Fruit fly (Drosophila melanogaster): Measurements from ENCODE around the gene CG5664.

The CG5664 gene

dm6 chr3L:21464240-21464639, 23.1 kb upstream of the CG5664 start (continued):
- TF ChIP-seq HLH54F (GFP tag; optimal IDR thresholded peaks at IDR 0.05) (no peak), CG4617 (GFP tag; optimal IDR thresholded peaks at IDR 0.05; ENCODE audit: borderline replicate concordance) (no peak), CG34422 (GFP tag; IDR thresholded peaks at IDR 0.05) (no peak), cato (GFP tag; optimal IDR thresholded peaks at IDR 0.05; ENCODE audit: borderline replicate concordance) (no peak), MBD-R2 (GFP tag; IDR thresholded peaks at IDR 0.05) (no peak), Poxn (GFP tag; IDR thresholded peaks at IDR 0.05) (no peak), toy (GFP tag; IDR thresholded peaks at IDR 0.05) (no peak), trem (tag; optimal IDR thresholded peaks at IDR 0.05) (peak; percentile 92), maf-S (GFP tag; optimal IDR thresholded peaks at IDR 0.05) (no peak), CHES-1-like (GFP tag; optimal IDR thresholded peaks at IDR 0.05) (peak; percentile 42), pb (GFP tag; optimal IDR thresholded peaks at IDR 0.05) (no peak), CG7839 (tag; optimal IDR thresholded peaks at IDR 0.05) (peak; percentile 73), Med (GFP tag) (peak; percentile 93), Dref (GFP tag; IDR thresholded peaks at IDR 0.05) (0 out of 2 replicates have a peak, but pooled peaks have one; percentile 7), CG4820 (GFP tag; optimal IDR thresholded peaks at IDR 0.05) (peak; percentile 59), chn (GFP tag; optimal IDR thresholded peaks at IDR 0.05) (peak; percentile 15), NC2α (GFP tag; optimal IDR thresholded peaks at IDR 0.05) (peak; percentile 73), Gug (GFP tag; IDR thresholded peaks at IDR 0.05) (no peak), gsb (GFP tag; IDR thresholded peaks at IDR 0.05) (no peak), CG33213 (GFP tag; optimal IDR thresholded peaks at IDR 0.05) (peak; percentile 55), onecut (GFP tag; IDR thresholded peaks at IDR 0.05) (peak; percentile 73), CG34376 (GFP tag; optimal IDR thresholded peaks at IDR 0.05) (no peak), Dbx (GFP tag; IDR thresholded peaks at IDR 0.05) (no peak), CG3995 (GFP tag; optimal IDR thresholded peaks at IDR 0.05) (no peak), gcm2 (GFP tag; optimal IDR thresholded peaks at IDR 0.05) (no peak), CG9437 (GFP tag; optimal IDR thresholded peaks at IDR 0.05) (no peak), pho (GFP tag; optimal IDR thresholded peaks at IDR 0.05) (no peak), CG12299 (tag; optimal IDR thresholded peaks at IDR 0.05) (peak; percentile 9), prd (optimal IDR thresholded peaks at IDR 0.05) (no peak), prd (GFP tag; IDR thresholded peaks at IDR 0.05) (peak; percentile 70), stwl (tag; optimal IDR thresholded peaks at IDR 0.05) (no peak), caup (GFP tag; optimal IDR thresholded peaks at IDR 0.05; ENCODE audit: severe bottlenecking) (peak; percentile 45), dpn (GFP tag; optimal IDR thresholded peaks at IDR 0.05) (no peak), Deaf1 (tag; optimal IDR thresholded peaks at IDR 0.05) (no peak), CG34224 (GFP tag; IDR thresholded peaks at IDR 0.05; ENCODE audit: partially characterized antibody) (no peak), CG10654 (GFP tag; optimal IDR thresholded peaks at IDR 0.05) (peak; percentile 47), Oli (tag; optimal IDR thresholded peaks at IDR 0.05) (peak; percentile 59), Chrac-16 (GFP tag; optimal IDR thresholded peaks at IDR 0.05) (no peak), CG8478 (optimal IDR thresholded peaks at IDR 0.05) (no peak), ewg (GFP tag; optimal IDR thresholded peaks at IDR 0.05) (peak; percentile 46), yki (optimal IDR thresholded peaks at IDR 0.05) (no peak), Optix (GFP tag; IDR thresholded peaks at IDR 0.05) (peak; percentile 62; the same call in 1 of the 3 replicates), Fer2 (tag; optimal IDR thresholded peaks at IDR 0.05) (no peak), CG11085 (GFP tag; IDR thresholded peaks at IDR 0.05) (no peak), CG17361 (GFP tag; IDR thresholded peaks at IDR 0.05) (peak; percentile 87), Scr (GFP tag; IDR thresholded peaks at IDR 0.05; ENCODE audit: partially characterized antibody) (no peak), CG9817 (tag; optimal IDR thresholded peaks at IDR 0.05) (no peak), NK7.1 (GFP tag; optimal IDR thresholded peaks at IDR 0.05) (peak; percentile 64), CG15601 (tag; optimal IDR thresholded peaks at IDR 0.05) (peak; percentile 80), CG8765 (GFP tag; IDR thresholded peaks at IDR 0.05) (0 out of 2 replicates have a peak, but pooled peaks have one; percentile 32), CG31441 (GFP tag; IDR thresholded peaks at IDR 0.05) (peak; percentile 88), eyg (GFP tag; optimal IDR thresholded peaks at IDR 0.05) (no peak), Hr39 (optimal IDR thresholded peaks at IDR 0.05) (no peak)
